Worm (Caenorhabditis elegans): Measurements from ENCODE around the gene unc-17.
A peak's percentile ranks its signal among the peaks of the same experiment; 100 is the strongest.

The unc-17 gene

DNA sequence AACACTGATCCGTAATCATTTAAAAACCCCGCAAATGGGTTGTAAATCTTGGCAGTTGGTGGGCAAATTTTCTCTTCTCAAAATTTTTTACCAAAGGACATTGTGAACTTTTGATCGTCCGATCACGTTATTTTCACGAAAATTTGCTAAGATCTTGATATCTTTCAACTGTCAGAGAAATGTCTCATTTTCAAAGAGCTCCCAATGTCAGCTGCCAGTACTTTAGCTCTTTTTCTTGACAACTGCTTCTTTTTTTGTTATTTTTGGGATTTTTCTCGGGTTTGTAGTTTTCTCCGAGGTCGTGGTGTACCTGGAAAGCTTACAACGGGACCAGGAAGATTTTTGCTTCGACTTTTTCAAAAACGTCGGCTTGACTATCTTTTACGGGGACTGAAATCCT, 31.4 kb upstream of the unc-17 start (continued):
- TF ChIP-seq alr-1 (tag; optimal IDR thresholded peaks at IDR 0.05; ENCODE audit: borderline replicate concordance) (no peak), ces-1 (GFP tag; optimal IDR thresholded peaks at IDR 0.05) (no peak), unc-98 (GFP tag; IDR thresholded peaks at IDR 0.05) (peak; percentile 33; the same call in 1 of the 2 replicates), isw-1 (GFP tag; IDR thresholded peaks at IDR 0.05) (no peak), nhr-77 (tag; optimal IDR thresholded peaks at IDR 0.05) (no peak), unc-130 (tag; optimal IDR thresholded peaks at IDR 0.05) (peak; percentile 15), sup-37 (GFP tag; optimal IDR thresholded peaks at IDR 0.05) (no peak), vab-15 (tag; optimal IDR thresholded peaks at IDR 0.05) (no peak), C04F5.9 (tag; optimal IDR thresholded peaks at IDR 0.05) (no peak), nhr-71 (tag; optimal IDR thresholded peaks at IDR 0.05) (peak; percentile 83), grh-1 (GFP tag; IDR thresholded peaks at IDR 0.05) (no peak), nhr-85 (tag) (peak; percentile 4), lin-14 (GFP tag; optimal IDR thresholded peaks at IDR 0.05) (peak; percentile 67), hpl-2 (GFP tag; optimal IDR thresholded peaks at IDR 0.05) (no peak), mef-2 (tag; optimal IDR thresholded peaks at IDR 0.05) (peak; percentile 36), aly-2 (tag; optimal IDR thresholded peaks at IDR 0.05) (no peak), ceh-8 (GFP tag; optimal IDR thresholded peaks at IDR 0.05) (no peak), elt-2 (tag; optimal IDR thresholded peaks at IDR 0.05) (no peak), ama-1 (optimal IDR thresholded peaks at IDR 0.05) (no peak), lsy-2 (tag; optimal IDR thresholded peaks at IDR 0.05) (peak; percentile 35 to 57), elt-3 (tag; optimal IDR thresholded peaks at IDR 0.05) (no peak)

DNA sequence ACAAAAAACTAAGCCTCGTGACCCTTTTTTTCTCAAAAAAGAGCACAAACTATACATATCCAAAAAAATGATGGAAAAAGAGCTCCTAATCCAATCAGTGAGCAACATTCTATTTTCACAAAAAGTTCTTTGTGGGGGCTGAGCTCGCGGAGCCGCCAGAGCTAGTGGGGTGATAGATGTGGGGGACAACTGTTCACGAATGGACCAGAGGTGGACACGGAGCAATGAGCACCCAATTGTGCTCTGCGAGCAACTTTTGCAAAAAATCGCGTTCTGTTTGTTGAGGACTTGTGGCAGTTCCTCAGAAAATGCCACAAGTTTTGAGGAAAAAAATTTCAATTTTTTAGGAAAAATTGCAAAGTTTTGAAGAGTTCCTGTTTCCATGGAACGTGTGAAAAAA, 30.3 kb upstream of the unc-17 start:
- TF ChIP-seq nhr-19 (GFP tag; conservative IDR thresholded peaks at IDR 0.05), result 0 out of 2 replicates have a peak, but pooled peaks have one; percentile 2
- TF ChIP-seq nhr-71 (tag; optimal IDR thresholded peaks at IDR 0.05), result peak; percentile 2
- peak; percentile 63 for TF ChIP-seq rnt-1 (tag; optimal IDR thresholded peaks at IDR 0.05)
- peak; percentile 14 for TF ChIP-seq lin-14 (GFP tag; optimal IDR thresholded peaks at IDR 0.05)
- TF ChIP-seq nhr-12 (tag; optimal IDR thresholded peaks at IDR 0.05), result no peak

DNA sequence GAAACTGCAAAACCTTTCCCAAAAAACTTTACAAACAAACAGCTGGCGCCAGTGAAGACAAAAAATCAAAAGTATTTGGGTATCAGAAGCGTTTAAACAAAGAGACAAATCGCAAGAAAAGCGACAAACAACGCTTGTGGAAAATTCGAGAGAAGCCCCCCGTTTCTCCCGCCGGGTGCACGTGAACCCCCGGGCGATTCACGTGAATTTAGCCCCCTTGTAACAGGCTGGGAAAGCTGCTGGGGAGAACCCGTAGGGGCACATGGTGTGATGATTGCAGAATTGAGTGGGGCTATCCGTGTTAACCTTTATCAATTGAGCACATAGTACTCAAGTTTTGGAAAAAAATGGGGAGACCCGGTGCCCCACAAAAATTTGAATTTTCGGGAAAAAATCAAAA, 29.7 kb upstream of the unc-17 start:
- TF ChIP-seq unc-130 (tag; optimal IDR thresholded peaks at IDR 0.05), result peak; percentile 84
- TF ChIP-seq nhr-85 (tag), result peak; percentile 84
- peak; percentile 15 for TF ChIP-seq pax-3 (tag; optimal IDR thresholded peaks at IDR 0.05)
- peak; percentile 64 for TF ChIP-seq sup-37 (GFP tag; optimal IDR thresholded peaks at IDR 0.05)
- peak; percentile 16 for TF ChIP-seq mef-2 (tag; optimal IDR thresholded peaks at IDR 0.05)
- TF ChIP-seq egl-27 (tag; optimal IDR thresholded peaks at IDR 0.05), result peak in 1 of 2 experiments; percentile 9
- TF ChIP-seq ceh-63 (GFP tag; optimal IDR thresholded peaks at IDR 0.05), result no peak
- no peak for TF ChIP-seq unc-86 (tag; optimal IDR thresholded peaks at IDR 0.05)
- peak; percentile 94 for TF ChIP-seq rnt-1 (tag; optimal IDR thresholded peaks at IDR 0.05)
- peak; percentile 57 for TF ChIP-seq C16A3.4 (tag; optimal IDR thresholded peaks at IDR 0.05)
- TF ChIP-seq ces-1 (GFP tag; optimal IDR thresholded peaks at IDR 0.05), result no peak
- TF ChIP-seq lin-14 (GFP tag; optimal IDR thresholded peaks at IDR 0.05), result peak; percentile 91
- TF ChIP-seq lin-39 (tag; optimal IDR thresholded peaks at IDR 0.05), result peak; percentile 3
- TF ChIP-seq sox-4 (tag; optimal IDR thresholded peaks at IDR 0.05), result no peak
- TF ChIP-seq C04F5.9 (tag; optimal IDR thresholded peaks at IDR 0.05), result no peak
- TF ChIP-seq efl-1 (optimal IDR thresholded peaks at IDR 0.05), result peak; percentile 11 to 39
- TF ChIP-seq efl-1 (GFP tag; optimal IDR thresholded peaks at IDR 0.05 in 1 of 2), result peak; percentile 2 to 86
- peak; percentile 17 for TF ChIP-seq dsc-1 (tag; optimal IDR thresholded peaks at IDR 0.05)
- no peak for TF ChIP-seq unc-62 (GFP tag; optimal IDR thresholded peaks at IDR 0.05)
- TF ChIP-seq nhr-19 (GFP tag; conservative IDR thresholded peaks at IDR 0.05), result peak; percentile 94
- no peak for TF ChIP-seq snpc-4 (tag; optimal IDR thresholded peaks at IDR 0.05)
- peak; percentile 70 for TF ChIP-seq ztf-4 (tag; optimal IDR thresholded peaks at IDR 0.05)
- TF ChIP-seq elt-3 (tag; optimal IDR thresholded peaks at IDR 0.05), result peak in 2 of 6 experiments; percentile 24 to 25
- peak; percentile 28 for TF ChIP-seq nhr-11 (tag; optimal IDR thresholded peaks at IDR 0.05)
- TF ChIP-seq dpl-1 (GFP tag; optimal IDR thresholded peaks at IDR 0.05), result peak in 2 of 3 experiments; percentile 15
- no peak for TF ChIP-seq egl-13 (tag; optimal IDR thresholded peaks at IDR 0.05)
- peak; percentile 27 for TF ChIP-seq nhr-77 (tag; optimal IDR thresholded peaks at IDR 0.05)
- peak; percentile 18 for TF ChIP-seq skn-1 (tag; optimal IDR thresholded peaks at IDR 0.05)
- 0 out of 2 replicates have a peak, but pooled peaks have one; percentile 47 for TF ChIP-seq mab-9 (GFP tag; IDR thresholded peaks at IDR 0.05)
- peak; percentile 74 for TF ChIP-seq blmp-1 (tag; optimal IDR thresholded peaks at IDR 0.05)
- peak; percentile 63 for TF ChIP-seq nhr-90 (tag; optimal IDR thresholded peaks at IDR 0.05; ENCODE audit: poor library complexity)
- peak in 1 of 2 experiments; percentile 45 for TF ChIP-seq lin-35 (GFP tag; optimal IDR thresholded peaks at IDR 0.05)
- TF ChIP-seq mdl-1 (tag; optimal IDR thresholded peaks at IDR 0.05), result peak in 1 of 2 experiments; percentile 90
- TF ChIP-seq xbp-1 (tag; optimal IDR thresholded peaks at IDR 0.05), result peak; percentile 36
- peak; percentile 90 for TF ChIP-seq tbx-2 (tag; optimal IDR thresholded peaks at IDR 0.05)
